Worm (Caenorhabditis elegans): ENCODE data around the gene nhr-203.

nhr-203 gene

ce11 chrV:424140-424539 is 35.5 kb upstream of the nhr-203 start, which contains the start of gene B0554.5:
B0554.5 (plus strand) TSS chrV:424440.
- no peak for TF ChIP-seq ceh-36 (tag; optimal IDR thresholded peaks at IDR 0.05)
- no peak for TF ChIP-seq scrt-1 (GFP tag; IDR thresholded peaks at IDR 0.05)
- TF ChIP-seq pes-1 (GFP tag; IDR thresholded peaks at IDR 0.05), result no peak
- TF ChIP-seq hmg-4 (GFP tag; optimal IDR thresholded peaks at IDR 0.05), result no peak
- no peak for TF ChIP-seq ama-1 (optimal IDR thresholded peaks at IDR 0.05)
- TF ChIP-seq sea-1 (GFP tag; conservative IDR thresholded peaks at IDR 0.05), result no peak
- TF ChIP-seq tra-4 (tag; optimal IDR thresholded peaks at IDR 0.05), result no peak
- no peak for TF ChIP-seq ets-7 (tag; optimal IDR thresholded peaks at IDR 0.05)
- no peak for TF ChIP-seq tbx-11 (GFP tag; IDR thresholded peaks at IDR 0.05)
- no peak for TF ChIP-seq ceh-13 (GFP tag; optimal IDR thresholded peaks at IDR 0.05)
- TF ChIP-seq hmbx-1 (tag; optimal IDR thresholded peaks at IDR 0.05), result no peak
- TF ChIP-seq tbx-37 (GFP tag; conservative IDR thresholded peaks at IDR 0.05), result no peak

DNA sequence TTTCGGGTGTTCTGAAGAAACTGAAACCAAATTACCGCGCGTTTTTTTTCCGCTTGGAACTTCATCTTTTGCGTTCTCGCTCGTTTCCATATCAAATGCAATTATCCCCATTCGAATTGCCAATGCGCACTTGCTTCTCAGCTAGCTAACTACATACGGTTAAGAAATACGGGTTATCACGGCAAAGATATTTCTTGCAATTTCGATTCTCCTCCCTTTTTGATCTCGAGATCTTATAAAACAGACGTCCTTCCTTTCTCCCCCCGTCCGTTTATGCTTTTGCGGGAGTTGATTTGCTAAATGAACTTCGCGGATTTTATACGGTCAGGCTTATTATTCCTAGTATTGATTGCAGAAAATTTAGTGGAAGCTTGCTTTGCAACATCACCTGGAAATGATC is 30.8 kb upstream of the nhr-203 start, which contains the start of gene B0554.4:
B0554.4 (plus strand) TSS at position 301 of the 400 bp plus-strand sequence.
- no peak for TF ChIP-seq tbx-11 (GFP tag; IDR thresholded peaks at IDR 0.05)
- TF ChIP-seq B0310.2 (tag; optimal IDR thresholded peaks at IDR 0.05), result no peak
- TF ChIP-seq ceh-36 (tag; optimal IDR thresholded peaks at IDR 0.05), result no peak
- no peak for TF ChIP-seq scrt-1 (GFP tag; IDR thresholded peaks at IDR 0.05)

DNA sequence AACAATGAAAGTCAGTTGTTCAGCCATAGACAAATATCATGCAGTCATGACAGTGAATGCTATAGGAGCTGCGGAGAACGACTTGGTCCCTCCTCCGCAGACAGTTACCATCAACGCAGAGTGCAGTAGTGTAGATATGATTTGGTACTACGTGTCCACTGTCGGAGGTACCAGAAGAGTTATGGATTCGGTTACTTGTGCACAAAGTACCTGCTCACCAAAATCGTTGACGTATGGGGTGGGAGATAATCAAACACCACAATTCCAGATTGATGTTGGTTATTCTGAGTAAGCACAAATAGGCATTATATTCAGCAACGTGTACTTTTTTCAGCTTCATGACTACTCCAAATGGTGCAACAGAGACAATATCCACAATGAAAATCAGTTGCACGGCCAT is 26.6 kb upstream of the nhr-203 start:
- no peak for TF ChIP-seq hnd-1 (tag; optimal IDR thresholded peaks at IDR 0.05)
- TF ChIP-seq F13C5.2 (tag; optimal IDR thresholded peaks at IDR 0.05), result no peak
- TF ChIP-seq scrt-1 (GFP tag; IDR thresholded peaks at IDR 0.05), result no peak
- TF ChIP-seq tra-4 (tag; optimal IDR thresholded peaks at IDR 0.05), result no peak
- no peak for TF ChIP-seq pes-1 (GFP tag; IDR thresholded peaks at IDR 0.05)
- no peak for TF ChIP-seq B0310.2 (tag; optimal IDR thresholded peaks at IDR 0.05)
- no peak for TF ChIP-seq hmbx-1 (tag; optimal IDR thresholded peaks at IDR 0.05)
- TF ChIP-seq ama-1 (optimal IDR thresholded peaks at IDR 0.05), result no peak
- TF ChIP-seq sea-1 (GFP tag; conservative IDR thresholded peaks at IDR 0.05), result no peak
- no peak for TF ChIP-seq flt-1 (GFP tag; IDR thresholded peaks at IDR 0.05)
- TF ChIP-seq ceh-13 (GFP tag; optimal IDR thresholded peaks at IDR 0.05), result no peak
- no peak for TF ChIP-seq tbx-11 (GFP tag; IDR thresholded peaks at IDR 0.05)
- TF ChIP-seq aly-1 (tag; optimal IDR thresholded peaks at IDR 0.05), result no peak
- TF ChIP-seq ceh-36 (tag; optimal IDR thresholded peaks at IDR 0.05), result no peak
- TF ChIP-seq hmg-4 (GFP tag; optimal IDR thresholded peaks at IDR 0.05), result no peak
- TF ChIP-seq tbx-37 (GFP tag; conservative IDR thresholded peaks at IDR 0.05), result no peak
- TF ChIP-seq ets-7 (tag; optimal IDR thresholded peaks at IDR 0.05), result no peak

- TF ChIP-seq hnd-1 (tag; optimal IDR thresholded peaks at IDR 0.05) (no peak), flt-1 (GFP tag; IDR thresholded peaks at IDR 0.05) (no peak), ceh-13 (GFP tag; optimal IDR thresholded peaks at IDR 0.05) (no peak), hmbx-1 (tag; optimal IDR thresholded peaks at IDR 0.05) (no peak), scrt-1 (GFP tag; IDR thresholded peaks at IDR 0.05) (no peak), ceh-36 (tag; optimal IDR thresholded peaks at IDR 0.05) (no peak), sea-1 (GFP tag; conservative IDR thresholded peaks at IDR 0.05) (no peak), ama-1 (optimal IDR thresholded peaks at IDR 0.05) (no peak), tra-4 (tag; optimal IDR thresholded peaks at IDR 0.05) (no peak), B0310.2 (tag; optimal IDR thresholded peaks at IDR 0.05) (no peak), aly-1 (tag; optimal IDR thresholded peaks at IDR 0.05) (no peak), F13C5.2 (tag; optimal IDR thresholded peaks at IDR 0.05) (no peak), tbx-37 (GFP tag; conservative IDR thresholded peaks at IDR 0.05) (no peak), hmg-4 (GFP tag; optimal IDR thresholded peaks at IDR 0.05) (no peak)
Observed at ce11 chrV:433898-434297, 25.7 kb upstream of the nhr-203 start, which contains the start of gene B0554.2. B0554.2 (plus strand) TSS chrV:434198.

ce11 chrV:438094-438493 is 21.5 kb upstream of the nhr-203 start, which contains the start of gene B0554.1:
B0554.1 (plus strand) TSS chrV:438394.
- TF ChIP-seq hmbx-1 (tag; optimal IDR thresholded peaks at IDR 0.05), result no peak
- no peak for TF ChIP-seq tbx-11 (GFP tag; IDR thresholded peaks at IDR 0.05)
- TF ChIP-seq hmg-4 (GFP tag; optimal IDR thresholded peaks at IDR 0.05), result no peak
- TF ChIP-seq ceh-36 (tag; optimal IDR thresholded peaks at IDR 0.05), result no peak
- TF ChIP-seq B0310.2 (tag; optimal IDR thresholded peaks at IDR 0.05), result no peak
- TF ChIP-seq tbx-37 (GFP tag; conservative IDR thresholded peaks at IDR 0.05), result no peak
- TF ChIP-seq ama-1 (optimal IDR thresholded peaks at IDR 0.05), result no peak
- TF ChIP-seq ets-7 (tag; optimal IDR thresholded peaks at IDR 0.05), result no peak
- TF ChIP-seq flt-1 (GFP tag; IDR thresholded peaks at IDR 0.05), result no peak
- no peak for TF ChIP-seq hnd-1 (tag; optimal IDR thresholded peaks at IDR 0.05)
- TF ChIP-seq ceh-13 (GFP tag; optimal IDR thresholded peaks at IDR 0.05), result no peak
- TF ChIP-seq tra-4 (tag; optimal IDR thresholded peaks at IDR 0.05), result no peak
- no peak for TF ChIP-seq pes-1 (GFP tag; IDR thresholded peaks at IDR 0.05)

DNA sequence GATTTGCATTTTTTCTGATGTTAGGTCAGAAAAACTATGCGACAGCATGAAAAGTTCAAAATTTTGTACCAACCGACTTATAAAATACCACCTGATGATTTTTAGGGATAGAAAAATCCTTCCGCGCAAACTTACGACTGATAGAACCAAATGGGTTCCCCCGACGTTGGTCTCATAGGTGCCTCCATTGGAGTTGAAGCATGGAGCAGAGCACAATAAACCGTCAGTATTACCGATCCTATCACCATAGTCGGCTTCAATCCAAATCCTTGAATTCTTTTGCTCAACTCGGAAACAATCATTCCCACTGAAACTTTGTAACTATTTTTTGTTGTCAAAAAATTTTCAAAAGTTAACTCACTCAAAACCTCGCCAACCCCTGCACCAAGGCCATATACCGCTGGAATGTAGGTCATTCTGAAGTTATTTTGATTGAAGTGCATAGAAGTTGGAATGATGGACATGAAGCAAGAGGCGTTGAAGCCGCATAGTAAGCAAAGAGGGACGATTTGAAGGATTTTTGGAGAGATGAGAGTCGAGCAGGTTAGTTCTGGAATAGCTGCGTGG is 20.3 kb upstream of the nhr-203 start:
- TF ChIP-seq hnd-1 (tag; optimal IDR thresholded peaks at IDR 0.05), result no peak
- no peak for TF ChIP-seq flt-1 (GFP tag; IDR thresholded peaks at IDR 0.05)

- no peak for TF ChIP-seq ama-1 (optimal IDR thresholded peaks at IDR 0.05)
- TF ChIP-seq tbx-11 (GFP tag; IDR thresholded peaks at IDR 0.05), result no peak
- TF ChIP-seq ceh-13 (GFP tag; optimal IDR thresholded peaks at IDR 0.05), result no peak
- no peak for TF ChIP-seq scrt-1 (GFP tag; IDR thresholded peaks at IDR 0.05)
- TF ChIP-seq F13C5.2 (tag; optimal IDR thresholded peaks at IDR 0.05), result no peak
- no peak for TF ChIP-seq hnd-1 (tag; optimal IDR thresholded peaks at IDR 0.05)
- no peak for TF ChIP-seq B0310.2 (tag; optimal IDR thresholded peaks at IDR 0.05)
- TF ChIP-seq pes-1 (GFP tag; IDR thresholded peaks at IDR 0.05), result no peak
- no peak for TF ChIP-seq flt-1 (GFP tag; IDR thresholded peaks at IDR 0.05)
- no peak for TF ChIP-seq tra-4 (tag; optimal IDR thresholded peaks at IDR 0.05)
- TF ChIP-seq ceh-36 (tag; optimal IDR thresholded peaks at IDR 0.05), result no peak
- no peak for TF ChIP-seq tbx-37 (GFP tag; conservative IDR thresholded peaks at IDR 0.05)
- no peak for TF ChIP-seq ets-7 (tag; optimal IDR thresholded peaks at IDR 0.05)
Observed at ce11 chrV:440923-441322, 18.7 kb upstream of the nhr-203 start, which contains the start of gene B0554.7. B0554.7 (minus strand) TSS chrV:441023.

ce11 chrV:443193-443592 is 16.4 kb upstream of the nhr-203 start, which contains the start of gene srh-33:
srh-33 (minus strand) TSS chrV:443293.
- TF ChIP-seq B0310.2 (tag; optimal IDR thresholded peaks at IDR 0.05) (no peak), tbx-11 (GFP tag; IDR thresholded peaks at IDR 0.05) (no peak), ets-7 (tag; optimal IDR thresholded peaks at IDR 0.05) (no peak), ceh-36 (tag; optimal IDR thresholded peaks at IDR 0.05) (no peak), pes-1 (GFP tag; IDR thresholded peaks at IDR 0.05) (no peak), scrt-1 (GFP tag; IDR thresholded peaks at IDR 0.05) (no peak), hnd-1 (tag; optimal IDR thresholded peaks at IDR 0.05) (no peak)

Measured in whole organism, early embryonic.